Fruit fly (Drosophila melanogaster): ENCODE data around the gene CG42331.
A peak's percentile ranks its signal among the peaks of the same experiment; 100 is the strongest.

- no peak for TF ChIP-seq Eip75B (GFP tag; optimal IDR thresholded peaks at IDR 0.05)
- TF ChIP-seq CG8319 (GFP tag; optimal IDR thresholded peaks at IDR 0.05), result no peak
- no peak for TF ChIP-seq Ets21C (GFP tag; optimal IDR thresholded peaks at IDR 0.05)
- no peak for TF ChIP-seq esn (GFP tag; optimal IDR thresholded peaks at IDR 0.05)
- TF ChIP-seq Hr39 (GFP tag; optimal IDR thresholded peaks at IDR 0.05), result no peak
- TF ChIP-seq net (GFP tag; optimal IDR thresholded peaks at IDR 0.05), result no peak
- TF ChIP-seq CG6163 (GFP tag; IDR thresholded peaks at IDR 0.05), result 0 out of 3 replicates have a peak, but pooled peaks have one; percentile 10
- TF ChIP-seq Sox15 (GFP tag; optimal IDR thresholded peaks at IDR 0.05), result no peak
Observed at dm6 chr3R:24812987-24813636, 41.1 kb downstream of the CG42331 start.
